ENCODE assay signal across 6 worm cellular contexts in the genomic region with DNA sequence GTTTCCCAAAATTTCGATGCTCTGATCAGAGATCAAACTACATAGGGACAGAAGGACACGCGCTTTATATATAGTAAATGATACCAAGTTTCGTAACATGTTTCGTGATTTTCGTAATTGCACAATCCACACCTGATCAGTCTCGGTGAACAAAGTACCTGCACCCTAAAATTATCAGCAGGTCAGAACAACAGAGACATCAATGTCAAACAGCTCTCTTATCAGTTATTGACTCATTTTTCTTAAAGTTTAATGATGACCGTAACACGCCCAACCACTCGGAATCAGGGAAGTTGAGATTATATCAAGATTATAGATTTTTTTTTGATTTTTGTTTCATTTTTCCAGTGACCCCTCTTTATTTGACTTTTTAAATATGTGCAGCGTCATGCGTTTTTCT.
TF ChIP-seq lines count a peak whose summit lies in the region.

No protein-coding gene starts in this region.

TF ChIP-seq in whole organism, L1 larva, 84 proteins besides CTCF, POLR2A, EP300 and RAD21:
- TF ChIP-seq ceh-82 (tag; optimal IDR thresholded peaks at IDR 0.05; lab: Kevin White, UChicago) (no peak), nhr-71 (tag; optimal IDR thresholded peaks at IDR 0.05; lab: Kevin White, UChicago) (peak; percentile 15), elt-2 (tag; optimal IDR thresholded peaks at IDR 0.05; lab: Kevin White, UChicago) (peak; percentile 86), hlh-17 (GFP tag; optimal IDR thresholded peaks at IDR 0.05; lab: Kevin White, UChicago; ENCODE audit: borderline replicate concordance) (no peak), unc-30 (tag; optimal IDR thresholded peaks at IDR 0.05; lab: Kevin White, UChicago) (no peak), pax-3 (tag; optimal IDR thresholded peaks at IDR 0.05; lab: Kevin White, UChicago) (peak; percentile 16), C16A3.4 (tag; optimal IDR thresholded peaks at IDR 0.05; lab: Kevin White, UChicago) (no peak), efl-1 (optimal IDR thresholded peaks at IDR 0.05; lab: Kevin White, UChicago) (no peak), efl-1 (GFP tag; optimal IDR thresholded peaks at IDR 0.05 in 1 of 2; lab: Kevin White, UChicago) (peak in 1 of 2 experiments; percentile 76), pqm-1 (tag; optimal IDR thresholded peaks at IDR 0.05; lab: Kevin White, UChicago) (peak; percentile 64), lin-35 (GFP tag; optimal IDR thresholded peaks at IDR 0.05; lab: Kevin White, UChicago) (peak in 1 of 2 experiments; percentile 30), jun-1 (tag; optimal IDR thresholded peaks at IDR 0.05; lab: Kevin White, UChicago) (peak; percentile 47)

TF ChIP-seq in whole organism, L2 larva, 48 proteins besides CTCF, POLR2A, EP300 and RAD21:
- peak; percentile 26 for TF ChIP-seq skn-1 (tag; optimal IDR thresholded peaks at IDR 0.05; lab: Kevin White, UChicago)
- TF ChIP-seq sma-9 (GFP tag; optimal IDR thresholded peaks at IDR 0.05; lab: Kevin White, UChicago) = peak; percentile 59
- TF ChIP-seq sma-9 (tag; optimal IDR thresholded peaks at IDR 0.05; lab: Kevin White, UChicago) = no peak
- no peak for TF ChIP-seq nhr-21 (tag; optimal IDR thresholded peaks at IDR 0.05; lab: Kevin White, UChicago)
- peak; percentile 99 for TF ChIP-seq fos-1 (tag; optimal IDR thresholded peaks at IDR 0.05; lab: Kevin White, UChicago)

TF ChIP-seq in whole organism, L3 larva, 47 proteins besides CTCF, POLR2A, EP300 and RAD21:
- TF ChIP-seq elt-2 (tag; optimal IDR thresholded peaks at IDR 0.05; lab: Kevin White, UChicago) (peak; percentile 91), lsy-12 (tag; optimal IDR thresholded peaks at IDR 0.05; lab: Kevin White, UChicago) (no peak), sea-2 (GFP tag; optimal IDR thresholded peaks at IDR 0.05; lab: Kevin White, UChicago) (no peak), pqm-1 (tag; optimal IDR thresholded peaks at IDR 0.05; lab: Kevin White, UChicago) (peak; percentile 88), jun-1 (tag; optimal IDR thresholded peaks at IDR 0.05; lab: Kevin White, UChicago) (peak; percentile 83), pha-4 (tag; optimal IDR thresholded peaks at IDR 0.05; lab: Kevin White, UChicago) (peak; percentile 11), fkh-10 (GFP tag; optimal IDR thresholded peaks at IDR 0.05; lab: Kevin White, UChicago) (no peak), daf-12 (tag; optimal IDR thresholded peaks at IDR 0.05; lab: Kevin White, UChicago) (no peak), snpc-4 (tag; optimal IDR thresholded peaks at IDR 0.05; lab: Kevin White, UChicago) (no peak), aly-2 (tag; optimal IDR thresholded peaks at IDR 0.05; lab: Kevin White, UChicago) (no peak), nhr-76 (tag; optimal IDR thresholded peaks at IDR 0.05; lab: Kevin White, UChicago) (no peak)

TF ChIP-seq in whole organism, L4 larva, 104 proteins besides CTCF, POLR2A, EP300 and RAD21 (continues in another document):
- TF ChIP-seq zip-11 (GFP tag; IDR thresholded peaks at IDR 0.05; lab: Robert Waterston, UW) (no peak), lin-13 (GFP tag; optimal IDR thresholded peaks at IDR 0.05; lab: Kevin White, UChicago) (peak; percentile 38), lim-7 (GFP tag; IDR thresholded peaks at IDR 0.05; lab: Robert Waterston, UW) (no peak), tra-1 (GFP tag; IDR thresholded peaks at IDR 0.05; lab: Robert Waterston, UW) (no peak), egl-27 (tag; optimal IDR thresholded peaks at IDR 0.05; lab: Kevin White, UChicago) (no peak), vab-7 (GFP tag; IDR thresholded peaks at IDR 0.05; lab: Robert Waterston, UW) (no peak), dmd-9 (GFP tag; IDR thresholded peaks at IDR 0.05; lab: Robert Waterston, UW) (no peak), nhr-28 (tag; optimal IDR thresholded peaks at IDR 0.05; lab: Kevin White, UChicago) (peak; percentile 83), zag-1 (tag; optimal IDR thresholded peaks at IDR 0.05; lab: Kevin White, UChicago) (no peak), T26A8.4 (GFP tag; IDR thresholded peaks at IDR 0.05; lab: Robert Waterston, UW) (no peak), egl-43 (GFP tag; IDR thresholded peaks at IDR 0.05; lab: Robert Waterston, UW) (no peak), zfp-3 (GFP tag; conservative IDR thresholded peaks at IDR 0.05; lab: Robert Waterston, UW) (no peak), Y105C5A.15 (GFP tag; IDR thresholded peaks at IDR 0.05; lab: Robert Waterston, UW) (no peak), snpc-1.2 (GFP tag; IDR thresholded peaks at IDR 0.05; lab: Robert Waterston, UW) (no peak), ceh-82 (tag; optimal IDR thresholded peaks at IDR 0.05; lab: Kevin White, UChicago) (no peak), Y48G9A.11 (GFP tag; IDR thresholded peaks at IDR 0.05; lab: Robert Waterston, UW) (no peak), pqm-1 (tag; optimal IDR thresholded peaks at IDR 0.05; lab: Kevin White, UChicago) (peak; percentile 86), nhr-11 (tag; optimal IDR thresholded peaks at IDR 0.05; lab: Kevin White, UChicago) (no peak), unc-62 (GFP tag; optimal IDR thresholded peaks at IDR 0.05 in 1 of 2; lab: Kevin White, UChicago) (peak in 1 of 2 experiments; percentile 90), unc-62 (tag; optimal IDR thresholded peaks at IDR 0.05; lab: Kevin White, UChicago) (no peak), mxl-2 (GFP tag; conservative IDR thresholded peaks at IDR 0.05; lab: Robert Waterston, UW) (no peak), gei-8 (GFP tag; optimal IDR thresholded peaks at IDR 0.05; lab: Kevin White, UChicago) (no peak)

TF ChIP-seq in whole organism, late embryonic, 69 proteins besides CTCF, POLR2A, EP300 and RAD21:
- peak; percentile 40 for TF ChIP-seq elt-2 (tag; optimal IDR thresholded peaks at IDR 0.05; lab: Kevin White, UChicago)
- no peak for TF ChIP-seq unc-42 (tag; optimal IDR thresholded peaks at IDR 0.05; lab: Kevin White, UChicago)
- TF ChIP-seq ceh-34 (tag; optimal IDR thresholded peaks at IDR 0.05; lab: Kevin White, UChicago) = no peak

TF ChIP-seq in whole organism, young adult, 124 proteins besides CTCF, POLR2A, EP300 and RAD21:
- peak; percentile 77 for TF ChIP-seq nhr-80 (tag; optimal IDR thresholded peaks at IDR 0.05; lab: Kevin White, UChicago)
- peak; percentile 72 for TF ChIP-seq cebp-1 (GFP tag; IDR thresholded peaks at IDR 0.05; lab: Robert Waterston, UW)
- TF ChIP-seq cebp-1 (tag; optimal IDR thresholded peaks at IDR 0.05; lab: Kevin White, UChicago) = peak; percentile 71
- TF ChIP-seq Y95B8A.8 (GFP tag; IDR thresholded peaks at IDR 0.05; lab: Robert Waterston, UW) = no peak
- no peak for TF ChIP-seq ceh-40 (GFP tag; IDR thresholded peaks at IDR 0.05; lab: Robert Waterston, UW)
- TF ChIP-seq unc-62 (GFP tag; optimal IDR thresholded peaks at IDR 0.05; lab: Kevin White, UChicago) = peak; percentile 75
- TF ChIP-seq dox-1 (GFP tag; IDR thresholded peaks at IDR 0.05; lab: Robert Waterston, UW) = peak; percentile 47
